Worm (Caenorhabditis elegans) whole organism, L4 larva: ENCODE measurements around the gene ZC404.2.

Experiments used
- ama-1 ChIP-seq: fragments of 150-350 bp; optimal IDR thresholded peaks from 2 replicates; lab custom pipeline; 2014; ENCODE audit warnings: inconsistent platforms, mixed read lengths
- arid-1 ChIP-seq: fragments of 200-800 bp; sonication (Bioruptor generic); conservative IDR thresholded peaks from 2 replicates; pipeline ENCODE4 v1.3.6; 2022; ENCODE audit warnings: missing genetic modification reagents, missing genetic modification characterization, missing compliant biosample characterization
- ceh-28 ChIP-seq: fragments of 150-350 bp; optimal IDR thresholded peaks from 2 replicates; lab custom pipeline; 2014; ENCODE audit warnings: missing biosample characterization, missing genetic modification reagents, missing genetic modification characterization
- ceh-44 ChIP-seq: fragments of 200-800 bp; sonication (Bioruptor generic); IDR thresholded peaks from 2 replicates; pipeline ENCODE4 v1.3.6; 2022; ENCODE audit warnings: missing genetic modification reagents, missing genetic modification characterization, missing compliant biosample characterization
- fos-1 ChIP-seq: fragments of 150-350 bp; optimal IDR thresholded peaks from 2 replicates; lab custom pipeline; 2014; ENCODE audit warnings: missing biosample characterization, missing genetic modification characterization
- hlh-11 ChIP-seq: fragments of 200-800 bp; sonication (Bioruptor generic); optimal IDR thresholded peaks from 2 replicates; lab custom pipeline; 2018; ENCODE audit warnings: mild to moderate bottlenecking, missing genetic modification characterization, missing compliant biosample characterization
- lin-39 ChIP-seq: fragments of 150-350 bp; optimal IDR thresholded peaks from 2 replicates; lab custom pipeline; 2014; ENCODE audit warnings: missing biosample characterization, missing genetic modification reagents, missing genetic modification characterization
- nhr-10 ChIP-seq: fragments of 150-350 bp; optimal IDR thresholded peaks from 2 replicates; lab custom pipeline; 2014; ENCODE audit warnings: missing biosample characterization, missing genetic modification characterization
- nhr-28 ChIP-seq: fragments of 150-350 bp; optimal IDR thresholded peaks from 2 replicates; lab custom pipeline; 2014; ENCODE audit warnings: missing biosample characterization, missing genetic modification characterization
- nhr-77 ChIP-seq: fragments of 150-350 bp; optimal IDR thresholded peaks from 2 replicates; lab custom pipeline; 2014; ENCODE audit warnings: missing biosample characterization, missing genetic modification characterization
- spr-1 ChIP-seq: sonication (generic microtip); optimal IDR thresholded peaks from 2 replicates; lab custom pipeline; 2016; ENCODE audit warnings: mild to moderate bottlenecking, missing genetic modification characterization, missing compliant biosample characterization
- unc-62 ChIP-seq, 3 experiments: fragments of 150-350 bp in 1 of 3; sonication (generic microtip); optimal IDR thresholded peaks in 2 of 3; peaks in 1 of 3; 1 replicate in 1 of 3; 2 replicates in 2 of 3; lab custom pipeline; 2014 to 2017; ENCODE audit warnings: missing biosample characterization in 3 of 3, missing genetic modification characterization in 3 of 3, missing genetic modification reagents in 3 of 3, missing genotype in 1 of 3
- zag-1 ChIP-seq: fragments of 150-350 bp; optimal IDR thresholded peaks from 2 replicates; lab custom pipeline; 2014; ENCODE audit warnings: missing biosample characterization, missing genetic modification characterization

ce11 chrV:6811863-6812262, 24.1 kb downstream of the ZC404.2 start:
- peak in 1 of 2 experiments; percentile 40 for TF ChIP-seq unc-62 (GFP tag; optimal IDR thresholded peaks at IDR 0.05 in 1 of 2; lab: Kevin White, UChicago)
- TF ChIP-seq unc-62 (tag; optimal IDR thresholded peaks at IDR 0.05; lab: Kevin White, UChicago), result no peak
- TF ChIP-seq nhr-77 (tag; lab: Kevin White, UChicago), result no peak
- no peak for TF ChIP-seq spr-1 (tag; lab: Kevin White, UChicago)
- TF ChIP-seq ama-1 (lab: Kevin White, UChicago), result no peak
- TF ChIP-seq nhr-28 (tag; lab: Kevin White, UChicago), result peak; percentile 61
- TF ChIP-seq hlh-11 (tag; lab: Kevin White, UChicago), result no peak
- TF ChIP-seq nhr-10 (tag; lab: Kevin White, UChicago), result no peak
- no peak for TF ChIP-seq zag-1 (tag; lab: Kevin White, UChicago)
- TF ChIP-seq ceh-28 (tag; lab: Kevin White, UChicago), result no peak
- TF ChIP-seq lin-39 (tag; lab: Kevin White, UChicago), result no peak
- no peak for TF ChIP-seq ceh-44 (GFP tag; lab: Robert Waterston, UW)
- no peak for TF ChIP-seq fos-1
- TF ChIP-seq arid-1 (GFP tag; lab: Robert Waterston, UW), result no peak
